Worm (Caenorhabditis elegans) whole organism, L2 larva: ENCODE results near the gene K05F1.9.

Experiments
- C34F6.9 ChIP-seq: fragments of 150-350 bp; optimal IDR thresholded peaks from 2 replicates; lab custom pipeline; 2014; ENCODE audit warnings: missing biosample characterization, missing genetic modification characterization
- F13H6.1 ChIP-seq: sonication (generic microtip); optimal IDR thresholded peaks from 2 replicates; lab custom pipeline; 2016; ENCODE audit warnings: missing genetic modification characterization, missing compliant biosample characterization
- R02D3.7 ChIP-seq: fragments of 150-350 bp; optimal IDR thresholded peaks from 2 replicates; lab custom pipeline; 2014; ENCODE audit warnings: missing biosample characterization, missing genetic modification characterization
- Y55F3AM.14 ChIP-seq: fragments of 200-800 bp; sonication (Bioruptor generic); optimal IDR thresholded peaks from 2 replicates; lab custom pipeline; 2018; ENCODE audit warnings: mild to moderate bottlenecking, missing genetic modification characterization, missing compliant biosample characterization
- ZK546.5 ChIP-seq: sonication (generic microtip); optimal IDR thresholded peaks from 2 replicates; lab custom pipeline; 2017; ENCODE audit warnings: missing biosample characterization, missing genetic modification characterization
- aly-2 ChIP-seq: fragments of 150-350 bp; optimal IDR thresholded peaks from 2 replicates; lab custom pipeline; 2014; ENCODE audit warnings: missing biosample characterization, missing genetic modification characterization
- ama-1 ChIP-seq: fragments of 150-350 bp; optimal IDR thresholded peaks from 2 replicates; lab custom pipeline; 2018; ENCODE audit warnings: inconsistent platforms
- blmp-1 ChIP-seq: sonication (generic microtip); optimal IDR thresholded peaks from 2 replicates; lab custom pipeline; 2017; ENCODE audit warnings: missing genetic modification characterization, mild to moderate bottlenecking, missing compliant biosample characterization, antibody characterized with exemption, moderate library complexity; ENCODE audit not compliant: insufficient read depth
- ceh-16 ChIP-seq: fragments of 150-350 bp; optimal IDR thresholded peaks from 2 replicates; lab custom pipeline; 2014; ENCODE audit warnings: missing biosample characterization, missing genetic modification characterization
- ceh-82 ChIP-seq: fragments of 150-350 bp; optimal IDR thresholded peaks from 2 replicates; lab custom pipeline; 2014; ENCODE audit warnings: missing biosample characterization, missing genetic modification characterization
- crh-2 ChIP-seq: sonication (generic microtip); optimal IDR thresholded peaks from 2 replicates; lab custom pipeline; 2017; ENCODE audit warnings: missing biosample characterization, missing genetic modification characterization
- elt-1 ChIP-seq: fragments of 150-350 bp; optimal IDR thresholded peaks from 2 replicates; lab custom pipeline; 2014; ENCODE audit warnings: missing biosample characterization, missing genetic modification characterization
- elt-3 ChIP-seq: sonication (generic microtip); optimal IDR thresholded peaks from 2 replicates; lab custom pipeline; 2017; ENCODE audit warnings: missing biosample characterization, missing genetic modification characterization
- fos-1 ChIP-seq: fragments of 150-350 bp; optimal IDR thresholded peaks from 2 replicates; lab custom pipeline; 2014; ENCODE audit warnings: missing biosample characterization, missing genetic modification characterization
- gmeb-1 ChIP-seq: fragments of 150-350 bp; optimal IDR thresholded peaks from 2 replicates; lab custom pipeline; 2014; ENCODE audit warnings: missing biosample characterization, missing genetic modification characterization
- lin-11 ChIP-seq: fragments of 150-350 bp; sonication (generic microtip); optimal IDR thresholded peaks from 2 replicates; lab custom pipeline; 2014; ENCODE audit warnings: missing biosample characterization, missing genetic modification characterization, inconsistent platforms, mixed read lengths
- lsy-2 ChIP-seq, 2 experiments: fragments of 150-350 bp in 1 of 2; sonication (generic microtip) in 1 of 2; optimal IDR thresholded peaks; 2 replicates each; lab custom pipeline; 2014 to 2017; ENCODE audit warnings: missing biosample characterization in 2 of 2, missing genetic modification characterization in 2 of 2
- mab-5 ChIP-seq: fragments of 150-350 bp; optimal IDR thresholded peaks from 2 replicates; lab custom pipeline; 2014; ENCODE audit warnings: missing biosample characterization, missing genetic modification characterization
- mbf-1 ChIP-seq: sonication (generic microtip); optimal IDR thresholded peaks from 2 replicates; lab custom pipeline; 2017; ENCODE audit warnings: missing biosample characterization, missing genetic modification characterization
- mdl-1 ChIP-seq, 2 experiments: fragments of 150-350 bp in 1 of 2; sonication (generic microtip) in 1 of 2; optimal IDR thresholded peaks; 2 replicates each; lab custom pipeline; 2017; ENCODE audit warnings: missing biosample characterization in 2 of 2, missing genetic modification characterization in 2 of 2
- nhr-10 ChIP-seq: sonication (generic microtip); optimal IDR thresholded peaks from 2 replicates; lab custom pipeline; 2017; ENCODE audit warnings: missing biosample characterization, missing genetic modification characterization
- nhr-12 ChIP-seq: fragments of 150-350 bp; optimal IDR thresholded peaks from 2 replicates; lab custom pipeline; 2014; ENCODE audit warnings: missing biosample characterization, missing genetic modification characterization
- nhr-129 ChIP-seq: fragments of 150-350 bp; optimal IDR thresholded peaks from 2 replicates; lab custom pipeline; 2014; ENCODE audit warnings: missing biosample characterization, missing genetic modification characterization
- nhr-23 ChIP-seq: fragments of 150-350 bp; optimal IDR thresholded peaks from 2 replicates; lab custom pipeline; 2014; ENCODE audit warnings: missing biosample characterization, missing genetic modification reagents, missing genetic modification characterization
- nhr-237 ChIP-seq: fragments of 150-350 bp; optimal IDR thresholded peaks from 2 replicates; lab custom pipeline; 2014; ENCODE audit warnings: missing biosample characterization, missing genetic modification characterization
- nhr-25 ChIP-seq: fragments of 150-350 bp; sonication (generic microtip); optimal IDR thresholded peaks from 3 replicates; lab custom pipeline; 2014; ENCODE audit warnings: missing biosample characterization, missing genetic modification characterization
- nhr-6 ChIP-seq: fragments of 150-350 bp; optimal IDR thresholded peaks from 2 replicates; lab custom pipeline; 2014; ENCODE audit warnings: missing biosample characterization, missing genetic modification characterization
- nhr-77 ChIP-seq: fragments of 150-350 bp; optimal IDR thresholded peaks from 2 replicates; lab custom pipeline; 2014; ENCODE audit warnings: missing biosample characterization, missing genetic modification characterization
- sem-4 ChIP-seq: fragments of 150-350 bp; optimal IDR thresholded peaks from 2 replicates; lab custom pipeline; 2014; ENCODE audit warnings: missing biosample characterization, missing genetic modification reagents, missing genetic modification characterization
- skn-1 ChIP-seq: sonication (generic microtip); optimal IDR thresholded peaks from 2 replicates; lab custom pipeline; 2017; ENCODE audit warnings: missing biosample characterization, missing genetic modification characterization
- sma-9 ChIP-seq, 2 experiments: fragments of 150-350 bp in 1 of 2; sonication (generic microtip) in 1 of 2; optimal IDR thresholded peaks; 2 replicates each; lab custom pipeline; 2014 to 2016; ENCODE audit warnings: missing genetic modification characterization in 2 of 2, mild to moderate bottlenecking in 1 of 2, missing biosample characterization in 1 of 2, missing compliant biosample characterization in 1 of 2, missing genetic modification reagents in 1 of 2, moderate library complexity in 1 of 2
- snpc-4 ChIP-seq: fragments of 150-350 bp; optimal IDR thresholded peaks from 2 replicates; lab custom pipeline; 2014; ENCODE audit warnings: missing biosample characterization, missing genetic modification characterization
- unc-55 ChIP-seq: fragments of 150-350 bp; sonication (generic microtip); optimal IDR thresholded peaks from 3 replicates; lab custom pipeline; 2014; ENCODE audit warnings: missing biosample characterization, missing genetic modification reagents, missing genetic modification characterization
- unc-62 ChIP-seq: fragments of 150-350 bp; optimal IDR thresholded peaks from 2 replicates; lab custom pipeline; 2014; ENCODE audit warnings: missing biosample characterization, missing genetic modification reagents, missing genetic modification characterization
- zag-1 ChIP-seq: fragments of 150-350 bp; optimal IDR thresholded peaks from 2 replicates; lab custom pipeline; 2014; ENCODE audit warnings: missing biosample characterization, missing genetic modification characterization

The K05F1.9 gene

ce11 chrII:5779866-5780265 lies 21.1 kb downstream of the K05F1.9 start:
- TF ChIP-seq mab-5 (tag; lab: Kevin White, UChicago): no peak
- peak in 1 of 2 experiments; percentile 50 for TF ChIP-seq lsy-2 (tag; optimal IDR thresholded peaks at IDR 0.05; lab: Kevin White, UChicago)
- peak; percentile 60 for TF ChIP-seq unc-55 (GFP tag; lab: Kevin White, UChicago)
- peak; percentile 56 for TF ChIP-seq nhr-129 (tag; lab: Kevin White, UChicago)
- TF ChIP-seq fos-1 (tag; lab: Kevin White, UChicago): peak; percentile 1
- TF ChIP-seq nhr-25: no peak
- TF ChIP-seq ceh-82: no peak
- TF ChIP-seq C34F6.9 (tag; lab: Kevin White, UChicago): peak; percentile 57
- no peak for TF ChIP-seq mdl-1 (tag; optimal IDR thresholded peaks at IDR 0.05; lab: Kevin White, UChicago)
- peak; percentile 48 for TF ChIP-seq F13H6.1
- TF ChIP-seq unc-62 (GFP tag; lab: Kevin White, UChicago): no peak
- TF ChIP-seq aly-2: no peak
- TF ChIP-seq nhr-10: no peak
- no peak for TF ChIP-seq elt-1 (tag; lab: Kevin White, UChicago)
- no peak for TF ChIP-seq nhr-23 (tag; lab: Kevin White, UChicago)
- no peak for TF ChIP-seq ceh-16
- TF ChIP-seq zag-1: peak; percentile 74
- peak; percentile 31 for TF ChIP-seq sma-9 (GFP tag; optimal IDR thresholded peaks at IDR 0.05; lab: Kevin White, UChicago)
- no peak for TF ChIP-seq sma-9 (tag; optimal IDR thresholded peaks at IDR 0.05; lab: Kevin White, UChicago)

ce11 chrII:5777372-5777771 lies 23.6 kb downstream of the K05F1.9 start:
- TF ChIP-seq ama-1 (lab: Kevin White, UChicago) (no peak), nhr-6 (tag; lab: Kevin White, UChicago) (no peak), skn-1 (tag; lab: Kevin White, UChicago) (no peak), nhr-10 (no peak), R02D3.7 (no peak), lin-11 (no peak), Y55F3AM.14 (GFP tag; lab: Kevin White, UChicago) (no peak), nhr-12 (tag; lab: Kevin White, UChicago) (no peak), snpc-4 (no peak), aly-2 (no peak), nhr-25 (no peak), fos-1 (tag; lab: Kevin White, UChicago) (no peak), ceh-16 (no peak), elt-3 (no peak), mbf-1 (tag; lab: Kevin White, UChicago) (no peak)

ce11 chrII:5774879-5775278 lies 26.1 kb downstream of the K05F1.9 start:
- TF ChIP-seq mdl-1 (tag; optimal IDR thresholded peaks at IDR 0.05; lab: Kevin White, UChicago): no peak
- TF ChIP-seq crh-2 (tag; lab: Kevin White, UChicago): no peak
- no peak for TF ChIP-seq ceh-16
- TF ChIP-seq nhr-237: no peak
- no peak for TF ChIP-seq snpc-4
- TF ChIP-seq skn-1 (tag; lab: Kevin White, UChicago): no peak
- TF ChIP-seq blmp-1 (tag; lab: Kevin White, UChicago): no peak
- TF ChIP-seq lsy-2 (tag; optimal IDR thresholded peaks at IDR 0.05; lab: Kevin White, UChicago): no peak
- no peak for TF ChIP-seq mab-5 (tag; lab: Kevin White, UChicago)
- no peak for TF ChIP-seq fos-1 (tag; lab: Kevin White, UChicago)
- TF ChIP-seq nhr-77 (tag; lab: Kevin White, UChicago): no peak
- no peak for TF ChIP-seq nhr-6 (tag; lab: Kevin White, UChicago)
- TF ChIP-seq sem-4 (tag; lab: Kevin White, UChicago): no peak
- no peak for TF ChIP-seq ZK546.5 (tag; lab: Kevin White, UChicago)
- TF ChIP-seq nhr-129 (tag; lab: Kevin White, UChicago): no peak

ce11 chrII:5774120-5774519 lies 26.9 kb downstream of the K05F1.9 start, which contains the start of the genes dmd-5 and F10C1.1:
dmd-5 (minus strand) TSS chrII:5774220.
F10C1.1 (plus strand) TSS chrII:5774229.
- TF ChIP-seq mab-5 (tag; lab: Kevin White, UChicago): no peak
- TF ChIP-seq sem-4 (tag; lab: Kevin White, UChicago): no peak
- no peak for TF ChIP-seq nhr-23 (tag; lab: Kevin White, UChicago)

ce11 chrII:5772547-5773142 lies 28.3 kb downstream of the K05F1.9 start:
- TF ChIP-seq sma-9 (GFP tag; optimal IDR thresholded peaks at IDR 0.05; lab: Kevin White, UChicago) (peak; percentile 53), sma-9 (tag; optimal IDR thresholded peaks at IDR 0.05; lab: Kevin White, UChicago) (no peak), gmeb-1 (peak; percentile 22), ceh-16 (no peak), crh-2 (tag; lab: Kevin White, UChicago) (peak; percentile 1), F13H6.1 (peak; percentile 45), fos-1 (tag; lab: Kevin White, UChicago) (peak; percentile 35), lin-11 (peak; percentile 32), ZK546.5 (tag; lab: Kevin White, UChicago) (no peak), C34F6.9 (tag; lab: Kevin White, UChicago) (peak; percentile 37), nhr-129 (tag; lab: Kevin White, UChicago) (peak; percentile 79), nhr-77 (tag; lab: Kevin White, UChicago) (no peak)
